Worm (Caenorhabditis elegans) whole organism, young adult: ENCODE measurements around the gene cyk-7.

ENCODE experiments used
- B0019.2 ChIP-seq: fragments of 200-800 bp; sonication (Bioruptor generic); conservative IDR thresholded peaks from 2 replicates; pipeline ENCODE4 v1.3.6; 2022; ENCODE audit warnings: missing genetic modification reagents, missing genetic modification characterization, missing compliant biosample characterization
- C17E4.6 ChIP-seq: fragments of 200-800 bp; sonication (Bioruptor generic); IDR thresholded peaks from 2 replicates; pipeline ENCODE4 v1.3.6; 2022; ENCODE audit warnings: missing genetic modification reagents, missing genetic modification characterization, missing compliant biosample characterization
- D2030.7 ChIP-seq: fragments of 200-800 bp; sonication (Bioruptor generic); IDR thresholded peaks from 2 replicates; pipeline ENCODE4 v1.3.6; 2022; ENCODE audit warnings: missing genetic modification reagents, missing genetic modification characterization, missing compliant biosample characterization
- F23B12.7 ChIP-seq: sonication (generic microtip); optimal IDR thresholded peaks from 2 replicates; lab custom pipeline; 2017; ENCODE audit warnings: missing genetic modification characterization, mild to moderate bottlenecking, missing compliant biosample characterization, antibody characterized with exemption, moderate library complexity; ENCODE audit not compliant: insufficient read depth
- F39B2.1 ChIP-seq: fragments of 200-800 bp; sonication (Bioruptor generic); IDR thresholded peaks from 2 replicates; pipeline ENCODE4 v1.3.6; 2022; ENCODE audit warnings: missing genetic modification reagents, missing genetic modification characterization, missing compliant biosample characterization
- F49E8.2 ChIP-seq: sonication (generic microtip); optimal IDR thresholded peaks from 3 replicates; lab custom pipeline; 2017; ENCODE audit warnings: missing genetic modification characterization, mild to moderate bottlenecking, missing compliant biosample characterization, antibody characterized with exemption, moderate library complexity; ENCODE audit not compliant: insufficient read depth
- F52B5.7 ChIP-seq: sonication (generic microtip); optimal IDR thresholded peaks from 2 replicates; lab custom pipeline; 2016; ENCODE audit warnings: mild to moderate bottlenecking, missing genetic modification characterization, missing compliant biosample characterization
- T26A5.8 ChIP-seq: sonication (generic microtip); optimal IDR thresholded peaks from 2 replicates; lab custom pipeline; 2016; ENCODE audit warnings: missing genetic modification characterization, missing compliant biosample characterization
- Y53G8AR.9 ChIP-seq: fragments of 200-800 bp; sonication (Bioruptor generic); conservative IDR thresholded peaks from 2 replicates; pipeline ENCODE4 v1.3.6; 2022; ENCODE audit warnings: missing genetic modification reagents, missing genetic modification characterization, missing compliant biosample characterization
- Y67H2A.10 ChIP-seq: fragments of 200-800 bp; sonication (Bioruptor generic); conservative IDR thresholded peaks from 2 replicates; pipeline ENCODE4 v1.3.6; 2022; ENCODE audit warnings: missing genetic modification reagents, missing genetic modification characterization, missing compliant biosample characterization
- akir-1 ChIP-seq: fragments of 200-800 bp; sonication (Bioruptor generic); optimal IDR thresholded peaks from 2 replicates; lab custom pipeline; 2018; ENCODE audit warnings: mild to moderate bottlenecking, missing genetic modification characterization, moderate library complexity, missing compliant biosample characterization
- aptf-2 ChIP-seq: fragments of 200-800 bp; sonication (Bioruptor generic); conservative IDR thresholded peaks from 2 replicates; pipeline ENCODE4 v1.3.6; 2022; ENCODE audit warnings: missing genetic modification reagents, missing genetic modification characterization, missing compliant biosample characterization
- athp-1 ChIP-seq: sonication (generic microtip); optimal IDR thresholded peaks from 2 replicates; lab custom pipeline; 2017; ENCODE audit warnings: mild to moderate bottlenecking, missing genetic modification characterization, missing compliant biosample characterization
- bed-1 ChIP-seq: fragments of 200-800 bp; sonication (Bioruptor generic); IDR thresholded peaks from 2 replicates; pipeline ENCODE4 v1.3.6; 2022; ENCODE audit warnings: missing genetic modification reagents, missing genetic modification characterization, missing compliant biosample characterization
- cebp-1 ChIP-seq, 2 experiments: fragments of 200-800 bp in 1 of 2; sonication (Bioruptor generic) in 1 of 2; sonication (generic microtip) in 1 of 2; IDR thresholded peaks in 1 of 2; optimal IDR thresholded peaks in 1 of 2; 2 replicates each; pipeline versions ENCODE4 v1.3.6 to Lab custom; 2017 to 2022; ENCODE audit warnings: missing compliant biosample characterization in 2 of 2, missing genetic modification characterization in 2 of 2, mild to moderate bottlenecking in 1 of 2, missing genetic modification reagents in 1 of 2, moderate library complexity in 1 of 2
- ceh-27 ChIP-seq: fragments of 200-800 bp; sonication (Bioruptor generic); optimal IDR thresholded peaks from 2 replicates; lab custom pipeline; 2018; ENCODE audit warnings: mild to moderate bottlenecking, missing genetic modification characterization, moderate library complexity, missing compliant biosample characterization
- ceh-40 ChIP-seq: fragments of 200-800 bp; sonication (Bioruptor generic); IDR thresholded peaks from 2 replicates; pipeline ENCODE4 v1.3.6; 2022; ENCODE audit warnings: missing genetic modification characterization, missing compliant biosample characterization
- dpl-1 ChIP-seq: fragments of 150-350 bp; optimal IDR thresholded peaks from 2 replicates; lab custom pipeline; 2014; ENCODE audit warnings: missing biosample characterization, missing genetic modification reagents, missing genetic modification characterization
- egl-18 ChIP-seq: fragments of 200-800 bp; sonication (Bioruptor generic); IDR thresholded peaks from 2 replicates; pipeline ENCODE4 v1.3.6; 2022; ENCODE audit warnings: missing genetic modification reagents, missing genetic modification characterization, missing compliant biosample characterization
- egrh-3 ChIP-seq: fragments of 200-800 bp; sonication (Bioruptor generic); IDR thresholded peaks from 2 replicates; pipeline ENCODE4 v1.3.6; 2022; ENCODE audit warnings: missing genetic modification reagents, missing genetic modification characterization, missing compliant biosample characterization
- ekl-4 ChIP-seq: fragments of 200-800 bp; sonication (Bioruptor generic); IDR thresholded peaks from 2 replicates; pipeline ENCODE4 v1.3.6; 2022; ENCODE audit warnings: missing genetic modification reagents, missing genetic modification characterization, missing compliant biosample characterization
- hlh-12 ChIP-seq: sonication (generic microtip); optimal IDR thresholded peaks from 2 replicates; lab custom pipeline; 2016; ENCODE audit warnings: missing genetic modification characterization, missing compliant biosample characterization
- let-526 ChIP-seq: fragments of 200-800 bp; sonication (Bioruptor generic); IDR thresholded peaks from 2 replicates; pipeline ENCODE4 v1.3.6; 2022; ENCODE audit warnings: missing genetic modification reagents, missing genetic modification characterization, missing compliant biosample characterization
- lin-26 ChIP-seq: fragments of 200-800 bp; sonication (Bioruptor generic); IDR thresholded peaks from 2 replicates; pipeline ENCODE4 v1.3.6; 2022; ENCODE audit warnings: missing genetic modification reagents, missing genetic modification characterization, missing compliant biosample characterization
- lin-54 ChIP-seq: fragments of 200-800 bp; sonication (Bioruptor generic); optimal IDR thresholded peaks from 2 replicates; lab custom pipeline; 2018; ENCODE audit warnings: mild to moderate bottlenecking, missing genetic modification characterization, missing compliant biosample characterization
- mcd-1 ChIP-seq: fragments of 200-800 bp; sonication (Bioruptor generic); IDR thresholded peaks from 2 replicates; pipeline ENCODE4 v1.3.6; 2022; ENCODE audit warnings: missing genetic modification reagents, missing genetic modification characterization, missing compliant biosample characterization
- nfya-1 ChIP-seq: sonication (generic microtip); optimal IDR thresholded peaks from 2 replicates; lab custom pipeline; 2017; ENCODE audit warnings: antibody characterized with exemption, missing compliant biosample characterization, missing genetic modification characterization, borderline replicate concordance; ENCODE audit not compliant: insufficient read depth
- nhr-120 ChIP-seq: fragments of 200-800 bp; sonication (Bioruptor generic); IDR thresholded peaks from 2 replicates; pipeline ENCODE4 v1.3.6; 2022; ENCODE audit warnings: missing genetic modification characterization, missing compliant biosample characterization
- nhr-179 ChIP-seq: sonication (generic microtip); optimal IDR thresholded peaks from 2 replicates; lab custom pipeline; 2016; ENCODE audit warnings: mild to moderate bottlenecking, missing genetic modification characterization, missing compliant biosample characterization
- nhr-90 ChIP-seq: sonication (generic microtip); optimal IDR thresholded peaks from 2 replicates; lab custom pipeline; 2016; ENCODE audit warnings: missing genotype, mild to moderate bottlenecking, missing genetic modification characterization, missing compliant biosample characterization
- repo-1 ChIP-seq: sonication (generic microtip); optimal IDR thresholded peaks from 2 replicates; lab custom pipeline; 2017; ENCODE audit warnings: mild to moderate bottlenecking, missing genetic modification characterization, missing compliant biosample characterization
- rpc-1 ChIP-seq, 2 experiments: fragments of 150-350 bp in 1 of 2; sonication (generic microtip) in 1 of 2; optimal IDR thresholded peaks; 2 replicates each; lab custom pipeline; 2014 to 2018; ENCODE audit warnings: missing biosample characterization in 1 of 2, missing genetic modification characterization in 1 of 2, missing genetic modification reagents in 1 of 2, missing genotype in 1 of 2
- sdz-38 ChIP-seq: sonication (generic microtip); optimal IDR thresholded peaks from 2 replicates; lab custom pipeline; 2016; ENCODE audit warnings: missing genotype, missing genetic modification characterization, missing compliant biosample characterization
- snpc-1.1 ChIP-seq: sonication (generic microtip); optimal IDR thresholded peaks from 2 replicates; lab custom pipeline; 2017; ENCODE audit warnings: missing genetic modification characterization, mild to moderate bottlenecking, missing compliant biosample characterization, antibody characterized with exemption, moderate library complexity, missing genotype, missing genetic modification reagents; ENCODE audit not compliant: insufficient read depth
- sptf-2 ChIP-seq: fragments of 200-800 bp; sonication (Bioruptor generic); optimal IDR thresholded peaks from 2 replicates; lab custom pipeline; 2018; ENCODE audit warnings: mild to moderate bottlenecking, missing genetic modification characterization, missing compliant biosample characterization
- tbp1 ChIP-seq: fragments of 200-800 bp; sonication (Bioruptor generic); optimal IDR thresholded peaks from 2 replicates; lab custom pipeline; 2018; ENCODE audit warnings: mild to moderate bottlenecking, missing genetic modification characterization, missing compliant biosample characterization
- tbx-9 ChIP-seq: sonication (generic microtip); optimal IDR thresholded peaks from 2 replicates; lab custom pipeline; 2016; ENCODE audit warnings: borderline replicate concordance, missing genetic modification characterization, inconsistent platforms, missing compliant biosample characterization
- tlf-1 ChIP-seq: fragments of 200-800 bp; sonication (Bioruptor generic); optimal IDR thresholded peaks from 2 replicates; lab custom pipeline; 2018; ENCODE audit warnings: mild to moderate bottlenecking, missing genetic modification characterization, missing compliant biosample characterization
- unc-130 ChIP-seq: sonication (generic microtip); optimal IDR thresholded peaks from 2 replicates; lab custom pipeline; 2016; ENCODE audit warnings: missing genetic modification reagents, missing genetic modification characterization, missing compliant biosample characterization
- unc-62 ChIP-seq: fragments of 150-350 bp; optimal IDR thresholded peaks from 2 replicates; lab custom pipeline; 2014; ENCODE audit warnings: missing biosample characterization, missing genetic modification reagents, missing genetic modification characterization
- xnd-1 ChIP-seq: sonication (generic microtip); optimal IDR thresholded peaks from 2 replicates; lab custom pipeline; 2016; ENCODE audit warnings: missing genotype, missing genetic modification reagents, missing genetic modification characterization, missing compliant biosample characterization
- ztf-18 ChIP-seq: sonication (generic microtip); optimal IDR thresholded peaks from 2 replicates; lab custom pipeline; 2016; ENCODE audit warnings: missing genotype, mild to moderate bottlenecking, missing genetic modification characterization, missing compliant biosample characterization
- ztf-6 ChIP-seq: fragments of 200-800 bp; sonication (Bioruptor generic); IDR thresholded peaks from 2 replicates; pipeline ENCODE4 v1.3.6; 2022; ENCODE audit warnings: missing genetic modification reagents, missing genetic modification characterization, missing compliant biosample characterization

cyk-7 gene

ce11 chrIII:7809033-7809432 lies 13.8 kb upstream of the cyk-7 start:
- TF ChIP-seq F39B2.1 (GFP tag; lab: Robert Waterston, UW) (no peak), egl-18 (no peak), tlf-1 (no peak), repo-1 (tag; lab: Kevin White, UChicago) (no peak), cebp-1 (GFP tag; IDR thresholded peaks at IDR 0.05; lab: Robert Waterston, UW) (no peak), cebp-1 (tag; optimal IDR thresholded peaks at IDR 0.05; lab: Kevin White, UChicago) (no peak), unc-130 (GFP tag; lab: Kevin White, UChicago) (no peak), sptf-2 (GFP tag; lab: Kevin White, UChicago) (no peak), nhr-90 (tag; lab: Kevin White, UChicago) (no peak), T26A5.8 (tag; lab: Kevin White, UChicago) (no peak), dpl-1 (GFP tag; lab: Kevin White, UChicago) (no peak), F49E8.2 (tag; lab: Kevin White, UChicago) (no peak), snpc-1.1 (tag; lab: Kevin White, UChicago) (no peak), aptf-2 (no peak), tbp1 (GFP tag; lab: Kevin White, UChicago) (no peak), D2030.7 (GFP tag; lab: Robert Waterston, UW) (no peak), F52B5.7 (tag; lab: Kevin White, UChicago) (no peak), egrh-3 (GFP tag; lab: Robert Waterston, UW) (no peak), akir-1 (GFP tag; lab: Kevin White, UChicago) (no peak)

ce11 chrIII:7806947-7807346 lies 11.7 kb upstream of the cyk-7 start:
- TF ChIP-seq mcd-1 (GFP tag; lab: Robert Waterston, UW) (no peak), xnd-1 (tag; lab: Kevin White, UChicago) (no peak), tlf-1 (no peak), lin-26 (GFP tag; lab: Robert Waterston, UW) (no peak), Y53G8AR.9 (no peak), ekl-4 (no peak), ceh-40 (GFP tag; lab: Robert Waterston, UW) (no peak), ztf-6 (GFP tag; lab: Robert Waterston, UW) (no peak), sdz-38 (no peak), nfya-1 (tag; lab: Kevin White, UChicago) (no peak), B0019.2 (no peak), let-526 (GFP tag; lab: Robert Waterston, UW) (no peak), Y67H2A.10 (GFP tag; lab: Robert Waterston, UW) (no peak), nhr-120 (no peak)

ce11 chrIII:7805253-7805652 lies 10.0 kb upstream of the cyk-7 start:
- TF ChIP-seq F23B12.7 (tag; lab: Kevin White, UChicago) (no peak), tbp1 (GFP tag; lab: Kevin White, UChicago) (no peak), nhr-90 (tag; lab: Kevin White, UChicago) (no peak), B0019.2 (no peak), lin-54 (no peak)
- TF ChIP-seq, all 124 proteins: peak for 0

ce11 chrIII:7792970-7793369 lies 2.2 kb downstream of the cyk-7 start:
- no peak for TF ChIP-seq lin-54
- TF ChIP-seq hlh-12 (tag; lab: Kevin White, UChicago), result no peak
- no peak for TF ChIP-seq tbx-9 (tag; lab: Kevin White, UChicago)
- TF ChIP-seq bed-1 (GFP tag; lab: Robert Waterston, UW), result no peak
- TF ChIP-seq ztf-18 (tag; lab: Kevin White, UChicago), result no peak
- no peak for TF ChIP-seq athp-1 (tag; lab: Kevin White, UChicago)
- TF ChIP-seq ceh-27 (GFP tag; lab: Kevin White, UChicago), result no peak
- TF ChIP-seq unc-62 (GFP tag; lab: Kevin White, UChicago), result no peak
- TF ChIP-seq nhr-179, result no peak
- TF ChIP-seq nfya-1 (tag; lab: Kevin White, UChicago), result no peak
- TF ChIP-seq tbp1 (GFP tag; lab: Kevin White, UChicago), result no peak
- TF ChIP-seq rpc-1 (optimal IDR thresholded peaks at IDR 0.05; lab: Kevin White, UChicago), result no peak
- no peak for TF ChIP-seq rpc-1 (tag; optimal IDR thresholded peaks at IDR 0.05; lab: Kevin White, UChicago)
- TF ChIP-seq C17E4.6, result no peak
- TF ChIP-seq sdz-38, result no peak
- no peak for TF ChIP-seq xnd-1 (tag; lab: Kevin White, UChicago)
- TF ChIP-seq, all 124 proteins: peak for 0
